Worm (Caenorhabditis elegans) whole organism, L4 larva: ENCODE measurements around the gene fbxb-31.

ENCODE experiments used
- Y105C5A.15 ChIP-seq: fragments of 200-800 bp; sonication (Bioruptor generic); IDR thresholded peaks from 2 replicates; pipeline ENCODE4 v1.3.6; 2022; ENCODE audit warnings: missing genetic modification characterization, missing compliant biosample characterization
- Y5F2A.4 ChIP-seq: fragments of 200-800 bp; sonication (Bioruptor generic); optimal IDR thresholded peaks from 2 replicates; lab custom pipeline; 2018; ENCODE audit warnings: mild to moderate bottlenecking, missing genetic modification characterization, missing compliant biosample characterization
- Y75B8A.6 ChIP-seq: fragments of 200-800 bp; sonication (Bioruptor generic); IDR thresholded peaks from 2 replicates; pipeline ENCODE4 v1.3.6; 2022; ENCODE audit warnings: missing genetic modification reagents, missing genetic modification characterization, missing compliant biosample characterization
- ZK337.2 ChIP-seq: fragments of 200-800 bp; sonication (Bioruptor generic); IDR thresholded peaks from 2 replicates; pipeline ENCODE4 v1.3.6; 2022; ENCODE audit warnings: missing genetic modification reagents, missing genetic modification characterization, missing compliant biosample characterization
- ama-1 ChIP-seq: fragments of 150-350 bp; optimal IDR thresholded peaks from 2 replicates; lab custom pipeline; 2014; ENCODE audit warnings: inconsistent platforms, mixed read lengths
- ceh-20 ChIP-seq: fragments of 200-800 bp; sonication (Bioruptor generic); IDR thresholded peaks from 2 replicates; pipeline ENCODE4 v1.3.6; 2022; ENCODE audit warnings: missing genetic modification reagents, missing genetic modification characterization, missing compliant biosample characterization
- ceh-28 ChIP-seq: fragments of 150-350 bp; optimal IDR thresholded peaks from 2 replicates; lab custom pipeline; 2014; ENCODE audit warnings: missing biosample characterization, missing genetic modification reagents, missing genetic modification characterization
- ceh-44 ChIP-seq: fragments of 200-800 bp; sonication (Bioruptor generic); IDR thresholded peaks from 2 replicates; pipeline ENCODE4 v1.3.6; 2022; ENCODE audit warnings: missing genetic modification reagents, missing genetic modification characterization, missing compliant biosample characterization
- ceh-62 ChIP-seq: sonication (generic microtip); optimal IDR thresholded peaks from 2 replicates; lab custom pipeline; 2017; ENCODE audit warnings: missing biosample characterization, missing genetic modification characterization
- daf-12 ChIP-seq: fragments of 150-350 bp; optimal IDR thresholded peaks from 2 replicates; lab custom pipeline; 2014; ENCODE audit warnings: missing biosample characterization, missing genetic modification reagents, missing genetic modification characterization
- daf-16 ChIP-seq, 3 experiments: sonication (generic microtip); optimal IDR thresholded peaks; 2 replicates each; lab custom pipeline; 2016 to 2017; ENCODE audit warnings: missing genetic modification characterization in 3 of 3, missing genetic modification reagents in 3 of 3, mild to moderate bottlenecking in 2 of 3, missing compliant biosample characterization in 2 of 3, missing biosample characterization in 1 of 3, moderate library complexity in 1 of 3
- daf-19 ChIP-seq: fragments of 200-800 bp; sonication (Bioruptor generic); conservative IDR thresholded peaks from 2 replicates; pipeline ENCODE4 v1.3.6; 2022; ENCODE audit warnings: missing genetic modification characterization, missing compliant biosample characterization
- egl-27 ChIP-seq: sonication (generic microtip); optimal IDR thresholded peaks from 3 replicates; lab custom pipeline; 2017; ENCODE audit warnings: missing biosample characterization, missing genetic modification reagents, missing genetic modification characterization
- fkh-10 ChIP-seq: fragments of 150-350 bp; optimal IDR thresholded peaks from 2 replicates; lab custom pipeline; 2014; ENCODE audit warnings: missing biosample characterization, missing genetic modification reagents, missing genetic modification characterization
- gei-8 ChIP-seq: fragments of 200-800 bp; sonication (Bioruptor generic); optimal IDR thresholded peaks from 2 replicates; lab custom pipeline; 2018; ENCODE audit warnings: mild to moderate bottlenecking, missing genetic modification characterization, missing compliant biosample characterization
- jun-1 ChIP-seq: fragments of 150-350 bp; optimal IDR thresholded peaks from 2 replicates; lab custom pipeline; 2014; ENCODE audit warnings: missing biosample characterization, missing genetic modification reagents, missing genetic modification characterization
- lin-29 ChIP-seq: fragments of 200-800 bp; sonication (Bioruptor generic); IDR thresholded peaks from 2 replicates; pipeline ENCODE4 v1.3.6; 2022; ENCODE audit warnings: missing genetic modification reagents, missing genetic modification characterization, missing compliant biosample characterization
- mxl-2 ChIP-seq: fragments of 200-800 bp; sonication (Bioruptor generic); conservative IDR thresholded peaks from 2 replicates; pipeline ENCODE4 v1.3.6; 2022; ENCODE audit warnings: missing genetic modification reagents, missing genetic modification characterization, missing compliant biosample characterization
- mxl-3 ChIP-seq: fragments of 200-800 bp; sonication (Bioruptor generic); optimal IDR thresholded peaks from 2 replicates; lab custom pipeline; 2018; ENCODE audit warnings: mild to moderate bottlenecking, missing genetic modification characterization, missing compliant biosample characterization
- nhr-102 ChIP-seq: sonication (generic microtip); optimal IDR thresholded peaks from 2 replicates; lab custom pipeline; 2016; ENCODE audit warnings: mild to moderate bottlenecking, missing genetic modification characterization, moderate library complexity, missing compliant biosample characterization
- nhr-11 ChIP-seq: fragments of 150-350 bp; optimal IDR thresholded peaks from 2 replicates; lab custom pipeline; 2014; ENCODE audit warnings: missing biosample characterization, missing genetic modification characterization
- nhr-111 ChIP-seq: fragments of 200-800 bp; sonication (Bioruptor generic); optimal IDR thresholded peaks from 2 replicates; lab custom pipeline; 2018; ENCODE audit warnings: mild to moderate bottlenecking, missing genetic modification characterization, missing compliant biosample characterization
- nhr-28 ChIP-seq: fragments of 150-350 bp; optimal IDR thresholded peaks from 2 replicates; lab custom pipeline; 2014; ENCODE audit warnings: missing biosample characterization, missing genetic modification characterization
- nhr-42 ChIP-seq: fragments of 200-800 bp; sonication (Bioruptor generic); IDR thresholded peaks from 2 replicates; pipeline ENCODE4 v1.3.6; 2022; ENCODE audit warnings: missing genetic modification characterization, missing compliant biosample characterization
- nhr-48 ChIP-seq: sonication (generic microtip); optimal IDR thresholded peaks from 2 replicates; lab custom pipeline; 2016; ENCODE audit warnings: mild to moderate bottlenecking, missing genetic modification characterization, missing compliant biosample characterization
- pha-4 ChIP-seq, 2 experiments: fragments of 150-350 bp in 1 of 2; fragments of 200-800 bp in 1 of 2; sonication (Bioruptor generic) in 1 of 2; IDR thresholded peaks in 1 of 2; optimal IDR thresholded peaks in 1 of 2; 2 replicates each; pipeline versions ENCODE4 v1.3.6 to Lab custom; 2014 to 2022; ENCODE audit warnings: missing genetic modification characterization in 2 of 2, missing genetic modification reagents in 2 of 2, missing biosample characterization in 1 of 2, missing compliant biosample characterization in 1 of 2
- php-3 ChIP-seq: fragments of 200-800 bp; sonication (Bioruptor generic); IDR thresholded peaks from 2 replicates; pipeline ENCODE4 v1.3.6; 2022; ENCODE audit warnings: missing genetic modification reagents, missing genetic modification characterization, missing compliant biosample characterization
- pqm-1 ChIP-seq: sonication (generic microtip); optimal IDR thresholded peaks from 2 replicates; lab custom pipeline; 2017; ENCODE audit warnings: missing biosample characterization, missing genetic modification characterization
- snpc-1.2 ChIP-seq: fragments of 200-800 bp; sonication (Bioruptor generic); IDR thresholded peaks from 2 replicates; pipeline ENCODE4 v1.3.6; 2022; ENCODE audit warnings: missing genetic modification reagents, missing genetic modification characterization, missing compliant biosample characterization
- spr-3 ChIP-seq: fragments of 200-800 bp; sonication (Bioruptor generic); optimal IDR thresholded peaks from 2 replicates; lab custom pipeline; 2018; ENCODE audit warnings: mild to moderate bottlenecking, missing genetic modification characterization, missing compliant biosample characterization
- tag-97 ChIP-seq: fragments of 200-800 bp; sonication (Bioruptor generic); IDR thresholded peaks from 2 replicates; pipeline ENCODE4 v1.3.6; 2022; ENCODE audit warnings: missing genetic modification characterization, missing compliant biosample characterization
- unc-62 ChIP-seq, 3 experiments: fragments of 150-350 bp in 1 of 3; sonication (generic microtip); optimal IDR thresholded peaks in 2 of 3; peaks in 1 of 3; 1 replicate in 1 of 3; 2 replicates in 2 of 3; lab custom pipeline; 2014 to 2017; ENCODE audit warnings: missing biosample characterization in 3 of 3, missing genetic modification characterization in 3 of 3, missing genetic modification reagents in 3 of 3, missing genotype in 1 of 3
- zag-1 ChIP-seq: fragments of 150-350 bp; optimal IDR thresholded peaks from 2 replicates; lab custom pipeline; 2014; ENCODE audit warnings: missing biosample characterization, missing genetic modification characterization
- zip-2 ChIP-seq: fragments of 150-350 bp; optimal IDR thresholded peaks from 2 replicates; lab custom pipeline; 2014; ENCODE audit warnings: missing biosample characterization, missing genetic modification characterization

fbxb-31 gene

DNA sequence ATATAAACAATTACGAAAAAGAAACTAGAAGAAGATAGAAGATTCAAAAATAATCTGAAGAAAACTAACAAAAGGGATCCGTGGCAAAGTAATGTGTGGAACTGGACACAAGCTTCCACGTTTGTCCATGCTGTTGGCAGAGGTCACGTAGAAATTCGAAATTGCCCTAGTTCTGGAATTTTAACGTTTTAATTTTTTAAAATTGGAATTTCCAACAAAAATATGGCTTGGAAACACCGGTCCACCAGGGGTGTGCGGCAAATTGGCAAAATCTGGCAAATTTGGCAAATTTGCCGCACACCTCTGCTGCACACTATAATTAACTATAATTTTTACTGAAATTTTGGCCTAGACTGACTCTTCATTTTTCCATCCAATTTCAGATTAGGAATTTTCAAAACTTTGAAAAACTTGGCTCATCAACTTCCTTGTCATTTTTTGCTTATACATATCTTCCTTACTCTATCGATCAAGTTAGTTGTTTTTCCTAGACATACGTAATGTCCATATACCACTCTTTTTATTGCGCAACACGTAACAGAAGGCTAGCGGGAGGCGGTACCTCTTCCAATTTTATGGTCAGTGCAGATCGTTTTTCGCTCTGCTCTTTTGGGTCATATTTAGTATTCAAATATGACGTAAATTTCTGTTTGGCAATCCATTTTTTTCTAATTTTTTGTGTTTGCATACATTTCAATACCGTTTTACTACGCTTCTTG is 42.4 kb upstream of the fbxb-31 start, which contains the start of gene F19B10.10:
F19B10.10 (minus strand) TSS at position 51 of the 719 bp plus-strand sequence.
- TF ChIP-seq ZK337.2 (GFP tag; lab: Robert Waterston, UW) = no peak

DNA sequence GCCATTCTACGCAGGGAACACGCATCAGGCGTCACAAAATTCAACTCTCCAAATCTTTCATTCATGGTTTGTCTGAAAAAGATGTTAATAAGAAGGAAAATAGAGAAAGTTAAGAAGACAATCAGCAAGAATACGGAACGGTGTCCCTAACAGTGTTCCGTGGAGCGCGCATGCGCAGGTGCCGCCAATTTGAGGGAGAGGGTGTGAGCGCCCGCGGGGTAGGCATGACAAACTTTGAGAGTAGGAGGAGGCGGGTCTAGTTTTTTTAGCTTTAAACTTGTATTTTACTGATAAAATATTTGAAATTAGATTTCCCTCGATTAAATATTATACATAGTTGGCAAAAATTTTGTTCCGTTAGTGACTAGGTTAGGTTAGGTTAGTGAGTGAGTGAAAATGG is 41.2 kb upstream of the fbxb-31 start:
- no peak for TF ChIP-seq mxl-3 (GFP tag; lab: Kevin White, UChicago)
- no peak for TF ChIP-seq pha-4 (GFP tag; IDR thresholded peaks at IDR 0.05; lab: Robert Waterston, UW)
- TF ChIP-seq pha-4 (tag; optimal IDR thresholded peaks at IDR 0.05; lab: Kevin White, UChicago) = no peak
- no peak for TF ChIP-seq jun-1
- no peak for TF ChIP-seq nhr-42
- TF ChIP-seq Y105C5A.15 (GFP tag; lab: Robert Waterston, UW) = no peak
- no peak for TF ChIP-seq nhr-102 (tag; lab: Kevin White, UChicago)
- TF ChIP-seq pqm-1 = no peak

DNA sequence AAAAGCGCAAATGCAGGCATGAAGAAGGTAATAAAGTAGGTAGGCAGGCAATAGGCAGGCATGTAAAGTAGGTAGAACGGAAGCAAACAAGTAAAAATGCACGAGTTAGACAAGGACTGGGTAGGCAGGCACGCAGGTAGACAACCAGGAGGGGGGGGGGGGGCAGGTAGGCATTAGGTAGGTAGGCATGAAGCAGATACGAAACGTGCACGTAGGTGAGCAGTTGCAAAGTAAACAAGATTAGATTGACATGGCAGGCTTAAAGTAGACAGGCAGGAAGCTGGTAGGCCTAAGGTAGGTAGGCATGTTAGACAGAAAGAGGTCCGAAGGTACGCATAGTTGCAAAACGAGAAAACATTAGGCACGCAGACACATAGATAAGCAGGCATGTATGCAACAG is 39.8 kb upstream of the fbxb-31 start:
- TF ChIP-seq unc-62 (GFP tag; optimal IDR thresholded peaks at IDR 0.05 in 1 of 2; lab: Kevin White, UChicago) (peak in 1 of 2 experiments; percentile 92), unc-62 (tag; optimal IDR thresholded peaks at IDR 0.05; lab: Kevin White, UChicago) (no peak), spr-3 (GFP tag; lab: Kevin White, UChicago) (no peak)
- TF ChIP-seq, all 104 proteins: peak for 1

DNA sequence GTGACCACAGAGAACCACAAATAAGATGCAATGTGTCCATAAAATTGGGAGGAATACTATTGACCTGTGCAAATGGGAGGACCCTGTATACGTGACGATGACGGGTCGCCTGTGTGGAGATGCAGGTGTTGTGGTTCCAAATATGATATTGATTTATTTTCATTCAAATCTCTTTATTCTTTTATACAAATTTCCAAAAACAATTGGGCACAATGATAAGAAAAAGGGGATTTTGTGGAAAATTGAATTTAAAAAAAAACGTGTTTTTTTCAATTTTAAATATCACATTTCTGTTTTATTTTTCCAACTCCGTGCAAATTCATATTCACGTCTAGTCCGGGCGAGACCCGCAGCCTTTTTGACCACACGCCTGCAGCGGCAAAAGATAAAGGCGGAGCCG is 36.0 kb upstream of the fbxb-31 start, which contains the start of gene F19B10.2:
F19B10.2 (plus strand) TSS at position 301 of the 400 bp plus-strand sequence.
- TF ChIP-seq lin-29 (GFP tag; lab: Robert Waterston, UW) = no peak
- no peak for TF ChIP-seq pqm-1
- no peak for TF ChIP-seq nhr-11 (tag; lab: Kevin White, UChicago)
- no peak for TF ChIP-seq Y105C5A.15 (GFP tag; lab: Robert Waterston, UW)
- no peak for TF ChIP-seq fkh-10 (GFP tag; lab: Kevin White, UChicago)
- TF ChIP-seq ceh-28 (tag; lab: Kevin White, UChicago) = no peak
- no peak for TF ChIP-seq daf-16 (GFP tag; optimal IDR thresholded peaks at IDR 0.05; lab: Kevin White, UChicago)
- TF ChIP-seq daf-16 (tag; optimal IDR thresholded peaks at IDR 0.05; lab: Kevin White, UChicago) = no peak
- no peak for TF ChIP-seq php-3 (GFP tag; lab: Robert Waterston, UW)
- TF ChIP-seq egl-27 (tag; lab: Kevin White, UChicago) = no peak
- no peak for TF ChIP-seq ceh-20 (GFP tag; lab: Robert Waterston, UW)
- TF ChIP-seq daf-19 (GFP tag; lab: Robert Waterston, UW) = no peak
- no peak for TF ChIP-seq tag-97 (GFP tag; lab: Robert Waterston, UW)
- TF ChIP-seq snpc-1.2 (GFP tag; lab: Robert Waterston, UW) = no peak
- TF ChIP-seq, all 104 proteins: peak for 0

DNA sequence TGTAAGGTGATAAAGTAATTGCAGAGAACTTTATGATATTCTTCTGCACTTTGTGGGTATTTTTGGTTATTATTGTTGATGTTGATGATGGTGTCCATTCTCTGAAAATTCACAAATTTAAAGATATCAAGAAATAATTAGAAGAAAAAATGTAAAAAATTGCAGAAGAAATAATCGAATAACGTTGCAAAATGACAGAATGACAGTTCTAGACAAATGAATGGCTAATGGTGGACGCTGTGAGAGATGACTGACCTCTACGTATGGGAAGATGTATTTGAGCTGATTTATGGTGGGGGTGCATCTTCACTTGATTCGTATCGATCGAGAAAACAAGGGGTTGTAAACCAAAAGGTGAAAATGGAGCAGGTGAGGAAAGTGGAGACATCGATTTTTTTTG is 34.4 kb upstream of the fbxb-31 start, which contains the start of gene sea-1:
sea-1 (minus strand) TSS at position 101 of the 400 bp plus-strand sequence.
- no peak for TF ChIP-seq ceh-44
- TF ChIP-seq egl-27 (tag; lab: Kevin White, UChicago) = no peak
- TF ChIP-seq daf-19 (GFP tag; lab: Robert Waterston, UW) = no peak
- no peak for TF ChIP-seq mxl-2
- no peak for TF ChIP-seq php-3 (GFP tag; lab: Robert Waterston, UW)
- no peak for TF ChIP-seq Y5F2A.4 (GFP tag; lab: Kevin White, UChicago)
- no peak for TF ChIP-seq zip-2 (tag; lab: Kevin White, UChicago)
- TF ChIP-seq fkh-10 (GFP tag; lab: Kevin White, UChicago) = no peak
- no peak for TF ChIP-seq zag-1 (tag; lab: Kevin White, UChicago)
- TF ChIP-seq ama-1 (lab: Kevin White, UChicago) = no peak
- TF ChIP-seq Y75B8A.6 = no peak
- TF ChIP-seq gei-8 (GFP tag; lab: Kevin White, UChicago) = no peak
- no peak for TF ChIP-seq nhr-48
- TF ChIP-seq nhr-11 (tag; lab: Kevin White, UChicago) = no peak
- no peak for TF ChIP-seq daf-12 (tag; lab: Kevin White, UChicago)
- no peak for TF ChIP-seq nhr-111 (GFP tag; lab: Kevin White, UChicago)
- no peak for TF ChIP-seq ceh-62 (tag; lab: Kevin White, UChicago)
- no peak for TF ChIP-seq nhr-28 (tag; lab: Kevin White, UChicago)
